Fruit fly (Drosophila melanogaster) whole organism, embryonic: ENCODE data around the gene CG43800.
A peak's percentile ranks its signal among the peaks of the same experiment; 100 is the strongest.

Experiments
- B-H1 ChIP-seq: fragments of 200-800 bp; sonication (Bioruptor generic); IDR thresholded peaks from 3 replicates; pipeline ENCODE4 v1.3.6; 2022; ENCODE audit warnings: missing biosample characterization, missing genetic modification characterization
- CG10267 ChIP-seq: fragments of 200-800 bp; sonication (Bioruptor generic); optimal IDR thresholded peaks from 2 replicates; lab custom pipeline; 2018; ENCODE audit warnings: missing biosample characterization, mild to moderate bottlenecking, missing genetic modification characterization, moderate library complexity
- CG11504 ChIP-seq: fragments of 200-800 bp; sonication (Bioruptor generic); optimal IDR thresholded peaks from 3 replicates; lab custom pipeline; 2019; ENCODE audit warnings: missing biosample characterization, mild to moderate bottlenecking, missing genetic modification characterization, moderate library complexity
- CG11695 ChIP-seq: fragments of 200-800 bp; sonication (Bioruptor generic); IDR thresholded peaks from 3 replicates; pipeline ENCODE4 v1.3.6; 2022; ENCODE audit warnings: missing biosample characterization, missing genetic modification characterization
- CG11696 ChIP-seq: fragments of 200-800 bp; sonication (Bioruptor generic); IDR thresholded peaks from 2 replicates; pipeline ENCODE4 v1.3.6; 2022; ENCODE audit warnings: missing biosample characterization, missing genetic modification characterization
- CG12391 ChIP-seq: fragments of 200-800 bp; sonication (Bioruptor generic); optimal IDR thresholded peaks from 3 replicates; lab custom pipeline; 2018; ENCODE audit warnings: missing biosample characterization, mild to moderate bottlenecking, missing genetic modification characterization, moderate library complexity
- CG13894 ChIP-seq: fragments of 200-800 bp; sonication (Bioruptor generic); optimal IDR thresholded peaks from 3 replicates; lab custom pipeline; 2018; ENCODE audit warnings: missing biosample characterization, mild to moderate bottlenecking, missing genetic modification characterization, moderate library complexity
- CG17328 ChIP-seq: fragments of 200-800 bp; sonication (Bioruptor generic); IDR thresholded peaks from 2 replicates; pipeline ENCODE4 v1.3.6; 2022; ENCODE audit warnings: missing biosample characterization, missing genetic modification characterization
- CG17829 ChIP-seq: fragments of 200-800 bp; optimal IDR thresholded peaks from 2 replicates; lab custom pipeline; 2019; ENCODE audit warnings: missing biosample characterization, mild to moderate bottlenecking, missing genetic modification characterization, moderate library complexity
- CG2199 ChIP-seq: fragments of 200-800 bp; sonication (Bioruptor generic); IDR thresholded peaks from 3 replicates; pipeline ENCODE4 v1.3.6; 2022; ENCODE audit warnings: missing biosample characterization, missing genetic modification characterization
- CG2202 ChIP-seq: fragments of 200-800 bp; sonication (Bioruptor generic); optimal IDR thresholded peaks from 2 replicates; lab custom pipeline; 2018; ENCODE audit warnings: missing biosample characterization, mild to moderate bottlenecking, missing genetic modification characterization
- CG2875 ChIP-seq: fragments of 200-800 bp; sonication (Bioruptor generic); optimal IDR thresholded peaks from 2 replicates; lab custom pipeline; 2017; ENCODE audit warnings: missing biosample characterization, mild to moderate bottlenecking, missing genetic modification characterization, missing genetic modification reagents
- CG30403 ChIP-seq: fragments of 200-800 bp; sonication (Bioruptor generic); optimal IDR thresholded peaks from 3 replicates; lab custom pipeline; 2016; ENCODE audit warnings: missing biosample characterization, missing genetic modification characterization
- CG33557 ChIP-seq: fragments of 200-800 bp; sonication (Bioruptor generic); optimal IDR thresholded peaks from 2 replicates; lab custom pipeline; 2019; ENCODE audit warnings: missing biosample characterization, mild to moderate bottlenecking, missing genetic modification characterization, moderate library complexity
- CG42726 ChIP-seq: fragments of 200-800 bp; sonication (Bioruptor generic); IDR thresholded peaks from 2 replicates; pipeline ENCODE4 v1.3.6; 2022; ENCODE audit warnings: missing biosample characterization, missing genetic modification characterization; ENCODE audit not compliant: partially characterized antibody
- CG5180 ChIP-seq: fragments of 200-800 bp; sonication (Bioruptor generic); optimal IDR thresholded peaks from 3 replicates; lab custom pipeline; 2017; ENCODE audit warnings: missing biosample characterization, missing genetic modification characterization, mild to moderate bottlenecking, moderate library complexity, missing genetic modification reagents
- CG6175 ChIP-seq: fragments of 200-800 bp; sonication (Bioruptor generic); IDR thresholded peaks from 3 replicates; pipeline ENCODE4 v1.3.6; 2022; ENCODE audit warnings: missing biosample characterization, missing genetic modification characterization
- CG7556 ChIP-seq: fragments of 200-800 bp; sonication (Bioruptor generic); optimal IDR thresholded peaks from 2 replicates; lab custom pipeline; 2017; ENCODE audit warnings: missing biosample characterization, mild to moderate bottlenecking, missing genetic modification characterization
- Deaf1 ChIP-seq: fragments of 200-800 bp; optimal IDR thresholded peaks from 3 replicates; lab custom pipeline; 2019; ENCODE audit warnings: missing biosample characterization, mild to moderate bottlenecking, missing genetic modification characterization, moderate library complexity
- E2f2 ChIP-seq: fragments of 200-800 bp; sonication (Bioruptor generic); IDR thresholded peaks from 2 replicates; pipeline ENCODE4 v1.3.6; 2022; ENCODE audit warnings: missing biosample characterization, missing genetic modification characterization
- Ets97D ChIP-seq: fragments of 200-800 bp; sonication (Bioruptor generic); optimal IDR thresholded peaks from 3 replicates; lab custom pipeline; 2016; ENCODE audit warnings: missing biosample characterization, missing genetic modification characterization
- Hsf ChIP-seq: fragments of 200-800 bp; sonication (Bioruptor generic); optimal IDR thresholded peaks from 3 replicates; lab custom pipeline; 2016; ENCODE audit warnings: missing biosample characterization, missing genetic modification characterization
- Jarid2 ChIP-seq: fragments of 200-800 bp; sonication (Bioruptor generic); optimal IDR thresholded peaks from 3 replicates; lab custom pipeline; 2017; ENCODE audit warnings: mild to moderate bottlenecking, missing biosample characterization, missing genetic modification reagents, missing genetic modification characterization
- NFAT ChIP-seq: fragments of 200-800 bp; sonication (Bioruptor generic); IDR thresholded peaks from 2 replicates; pipeline ENCODE4 v1.3.6; 2022; ENCODE audit warnings: missing biosample characterization, missing genetic modification characterization
- Nf-YB ChIP-seq: fragments of 200-800 bp; sonication (Bioruptor generic); optimal IDR thresholded peaks from 3 replicates; lab custom pipeline; 2019; ENCODE audit warnings: missing biosample characterization, mild to moderate bottlenecking, missing genetic modification characterization, moderate library complexity
- Ravus ChIP-seq: fragments of 200-800 bp; sonication (Bioruptor generic); IDR thresholded peaks from 2 replicates; pipeline ENCODE4 v1.3.6; 2022; ENCODE audit warnings: missing biosample characterization, missing genetic modification characterization
- chm ChIP-seq: fragments of 200-800 bp; sonication (Bioruptor generic); IDR thresholded peaks from 2 replicates; pipeline ENCODE4 v1.3.6; 2022; ENCODE audit warnings: missing biosample characterization, missing genetic modification characterization
- da ChIP-seq: fragments of 200-800 bp; sonication (Bioruptor generic); optimal IDR thresholded peaks from 2 replicates; lab custom pipeline; 2016; ENCODE audit warnings: missing biosample characterization, missing genetic modification characterization
- hth ChIP-seq: fragments of >200 bp; optimal IDR thresholded peaks from 2 replicates; lab custom pipeline; 2017; ENCODE audit warnings: inconsistent platforms
- jing ChIP-seq: fragments of 200-800 bp; sonication (Bioruptor generic); optimal IDR thresholded peaks from 2 replicates; lab custom pipeline; 2018; ENCODE audit warnings: missing biosample characterization, mild to moderate bottlenecking, missing genetic modification characterization
- ken ChIP-seq: fragments of 200-800 bp; sonication (Bioruptor generic); IDR thresholded peaks from 3 replicates; pipeline ENCODE4 v1.3.6; 2022; ENCODE audit warnings: missing biosample characterization, missing genetic modification characterization
- lov ChIP-seq, 2 experiments: fragments of 200-800 bp in 1 of 2; fragments of >200 bp in 1 of 2; sonication (Bioruptor generic) in 1 of 2; IDR thresholded peaks in 1 of 2; optimal IDR thresholded peaks in 1 of 2; 2 replicates in 1 of 2; 3 replicates in 1 of 2; pipeline versions ENCODE4 v1.3.6 to Lab custom; 2017 to 2022; ENCODE audit warnings: missing biosample characterization in 1 of 2, missing genetic modification characterization in 1 of 2
- nau ChIP-seq: fragments of 200-800 bp; sonication (Bioruptor generic); optimal IDR thresholded peaks from 3 replicates; lab custom pipeline; 2017; ENCODE audit warnings: missing biosample characterization, mild to moderate bottlenecking, missing genetic modification characterization, missing genetic modification reagents
- oc ChIP-seq: fragments of 200-800 bp; sonication (Bioruptor generic); optimal IDR thresholded peaks from 2 replicates; lab custom pipeline; 2018; ENCODE audit warnings: missing biosample characterization, mild to moderate bottlenecking, missing genetic modification characterization, moderate library complexity
- onecut ChIP-seq: fragments of 200-800 bp; sonication (Bioruptor generic); IDR thresholded peaks from 2 replicates; pipeline ENCODE4 v1.3.6; 2022; ENCODE audit warnings: missing biosample characterization, missing genetic modification characterization
- pan ChIP-seq, 4 experiments: fragments of >200 bp in 3 of 4; fragments of 200-800 bp in 1 of 4; sonication (Bioruptor generic) in 1 of 4; optimal IDR thresholded peaks in 3 of 4; IDR thresholded peaks in 1 of 4; 2 replicates each; pipeline versions ENCODE4 v1.3.6 to Lab custom; 2017 to 2022; ENCODE audit warnings: missing biosample characterization in 2 of 4, missing genetic modification characterization in 2 of 4, mixed read lengths in 1 of 4
- pros ChIP-seq: fragments of 200-800 bp; sonication (Bioruptor generic); optimal IDR thresholded peaks from 3 replicates; lab custom pipeline; 2019; ENCODE audit warnings: missing biosample characterization, mild to moderate bottlenecking, missing genetic modification characterization, moderate library complexity
- ro ChIP-seq: fragments of 200-800 bp; sonication (Bioruptor generic); IDR thresholded peaks from 2 replicates; pipeline ENCODE4 v1.3.6; 2022; ENCODE audit warnings: missing biosample characterization, missing genetic modification characterization
- sd ChIP-seq: fragments of 200-800 bp; sonication (Bioruptor generic); optimal IDR thresholded peaks from 3 replicates; lab custom pipeline; 2018; ENCODE audit warnings: missing biosample characterization, mild to moderate bottlenecking, missing genetic modification characterization, moderate library complexity
- sim ChIP-seq: fragments of 200-800 bp; sonication (Bioruptor generic); IDR thresholded peaks from 2 replicates; pipeline ENCODE4 v1.3.6; 2022; ENCODE audit warnings: missing biosample characterization, missing genetic modification characterization
- sna ChIP-seq: fragments of 200-800 bp; sonication (Bioruptor generic); IDR thresholded peaks from 2 replicates; pipeline ENCODE4 v1.3.6; 2022; ENCODE audit warnings: missing biosample characterization, missing genetic modification characterization; ENCODE audit not compliant: partially characterized antibody
- sr ChIP-seq: fragments of 200-800 bp; sonication (Bioruptor generic); IDR thresholded peaks from 3 replicates; pipeline ENCODE4 v1.3.6; 2022; ENCODE audit warnings: missing biosample characterization, missing genetic modification characterization
- sug ChIP-seq: fragments of 200-800 bp; optimal IDR thresholded peaks from 2 replicates; lab custom pipeline; 2019; ENCODE audit warnings: missing biosample characterization, mild to moderate bottlenecking, missing genetic modification characterization, moderate library complexity
- tna ChIP-seq: fragments of 200-800 bp; sonication (Bioruptor generic); IDR thresholded peaks from 2 replicates; pipeline ENCODE4 v1.3.6; 2022; ENCODE audit warnings: missing biosample characterization, missing genetic modification characterization; ENCODE audit not compliant: partially characterized antibody
- vvl ChIP-seq: fragments of 200-800 bp; sonication (Bioruptor generic); IDR thresholded peaks from 2 replicates; pipeline ENCODE4 v1.3.6; 2022; ENCODE audit warnings: missing biosample characterization, missing genetic modification characterization
- z ChIP-seq: fragments of 200-800 bp; sonication (Bioruptor generic); IDR thresholded peaks from 3 replicates; pipeline ENCODE4 v1.3.6; 2022; ENCODE audit warnings: missing biosample characterization, missing genetic modification characterization
- zen2 ChIP-seq: fragments of 200-800 bp; sonication (Bioruptor generic); IDR thresholded peaks from 3 replicates; pipeline ENCODE4 v1.3.6; 2022; ENCODE audit warnings: missing biosample characterization, missing genetic modification characterization; ENCODE audit not compliant: partially characterized antibody
- zfh2 ChIP-seq: fragments of 200-800 bp; sonication (Bioruptor generic); optimal IDR thresholded peaks from 2 replicates; lab custom pipeline; 2016; ENCODE audit warnings: missing biosample characterization, missing genetic modification characterization

Gene CG43800

dm6 chr2L:7277017-7277416, 44.4 kb upstream of the CG43800 start, which contains the start of gene Wnt4 (continued):
- TF ChIP-seq sna (GFP tag; lab: Robert Waterston, UW): 0 out of 2 replicates have a peak, but pooled peaks have one; percentile 27
- TF ChIP-seq onecut (GFP tag; lab: Robert Waterston, UW): peak; percentile 27; the same call in 1 of the 2 replicates
- TF ChIP-seq CG17829 (tag; lab: Kevin White, UChicago): peak; percentile 0
- peak; percentile 65 for TF ChIP-seq chm (GFP tag; lab: Robert Waterston, UW)
- peak; percentile 25 for TF ChIP-seq CG33557 (GFP tag; lab: Kevin White, UChicago)
- no peak for TF ChIP-seq lov (optimal IDR thresholded peaks at IDR 0.05; lab: Kevin White, UChicago)
- TF ChIP-seq lov (GFP tag; IDR thresholded peaks at IDR 0.05; lab: Robert Waterston, UW): 0 out of 3 replicates have a peak, but pooled peaks have one; percentile 45
- TF ChIP-seq jing (GFP tag; lab: Kevin White, UChicago): peak; percentile 22
- TF ChIP-seq z (GFP tag; lab: Robert Waterston, UW): 0 out of 3 replicates have a peak, but pooled peaks have one; percentile 15
- no peak for TF ChIP-seq da (GFP tag; lab: Kevin White, UChicago)
- no peak for TF ChIP-seq Ravus (GFP tag; lab: Robert Waterston, UW)
- peak; percentile 17; the same call in 1 of the 3 replicates for TF ChIP-seq ken
- TF ChIP-seq CG17328 (GFP tag; lab: Robert Waterston, UW): 0 out of 2 replicates have a peak, but pooled peaks have one; percentile 8
- TF ChIP-seq zen2 (GFP tag; lab: Robert Waterston, UW): peak; percentile 67; the same call in 2 of the 3 replicates
- TF ChIP-seq ro: no peak
- no peak for TF ChIP-seq CG13894 (tag; lab: Kevin White, UChicago)
- 0 out of 2 replicates have a peak, but pooled peaks have one; percentile 12 for TF ChIP-seq E2f2 (GFP tag; lab: Robert Waterston, UW)
- 0 out of 2 replicates have a peak, but pooled peaks have one; percentile 36 for TF ChIP-seq CG11696
- peak; percentile 100 for TF ChIP-seq CG11504
- TF ChIP-seq Jarid2 (GFP tag; lab: Kevin White, UChicago): peak; percentile 97
- peak; percentile 90 for TF ChIP-seq Nf-YB (GFP tag; lab: Kevin White, UChicago)
- TF ChIP-seq CG42726: 0 out of 2 replicates have a peak, but pooled peaks have one; percentile 37
- no peak for TF ChIP-seq CG30403 (GFP tag; lab: Kevin White, UChicago)
- TF ChIP-seq pros: no peak
- TF ChIP-seq sim (GFP tag; lab: Robert Waterston, UW): 0 out of 2 replicates have a peak, but pooled peaks have one; percentile 35
- peak; percentile 27; the same call in 1 of the 3 replicates for TF ChIP-seq sr (GFP tag; lab: Robert Waterston, UW)
- 0 out of 2 replicates have a peak, but pooled peaks have one; percentile 41 for TF ChIP-seq tna
- no peak for TF ChIP-seq nau (GFP tag; lab: Kevin White, UChicago)
- no peak for TF ChIP-seq Hsf
- TF ChIP-seq oc (tag; lab: Kevin White, UChicago): peak; percentile 11
- no peak for TF ChIP-seq sug (tag; lab: Kevin White, UChicago)
- peak; percentile 6 for TF ChIP-seq CG12391 (tag; lab: Kevin White, UChicago)
- TF ChIP-seq sd: peak; percentile 26
- TF ChIP-seq CG6175 (GFP tag; lab: Robert Waterston, UW): peak; percentile 74; the same call in 1 of the 3 replicates
- peak; percentile 10 for TF ChIP-seq CG10267 (tag; lab: Kevin White, UChicago)
- TF ChIP-seq B-H1 (GFP tag; lab: Robert Waterston, UW): no peak
- TF ChIP-seq CG11695 (GFP tag; lab: Robert Waterston, UW): no peak
- TF ChIP-seq hth (lab: Kevin White, UChicago): no peak
- no peak for TF ChIP-seq pan (optimal IDR thresholded peaks at IDR 0.05; lab: Kevin White, UChicago)
- TF ChIP-seq pan (GFP tag; optimal IDR thresholded peaks at IDR 0.05 in 1 of 2, IDR thresholded peaks at IDR 0.05 in 1 of 2): peak in 1 of 2 experiments; percentile 15
- peak; percentile 25 for TF ChIP-seq CG2202 (tag; lab: Kevin White, UChicago)
- TF ChIP-seq Ets97D (GFP tag; lab: Kevin White, UChicago): peak; percentile 10
- 0 out of 2 replicates have a peak, but pooled peaks have one; percentile 16 for TF ChIP-seq NFAT (GFP tag; lab: Robert Waterston, UW)
- TF ChIP-seq CG2199 (GFP tag; lab: Robert Waterston, UW): peak; percentile 79; the same call in 2 of the 3 replicates
- peak; percentile 0 for TF ChIP-seq CG2875 (GFP tag; lab: Kevin White, UChicago)
- no peak for TF ChIP-seq zfh2 (GFP tag; lab: Kevin White, UChicago)
- peak; percentile 98 for TF ChIP-seq Deaf1 (tag; lab: Kevin White, UChicago)
- peak; percentile 62; the same call in 1 of the 2 replicates for TF ChIP-seq vvl (GFP tag; lab: Robert Waterston, UW)
- peak; percentile 85 for TF ChIP-seq CG5180
- no peak for TF ChIP-seq CG7556 (GFP tag; lab: Kevin White, UChicago)
